Fruit fly (Drosophila melanogaster) Kc167 (cell line): ENCODE results near the gene Nep4.

Experiments used
- Myc ChIP-seq: fragments of >200 bp; optimal IDR thresholded peaks from 2 replicates; lab custom pipeline; 2017; ENCODE audit warnings: missing external identifiers
- Sin3A ChIP-seq: fragments of >200 bp; optimal IDR thresholded peaks from 2 replicates; lab custom pipeline; 2018; ENCODE audit warnings: missing external identifiers
- h ChIP-seq: fragments of >200 bp; optimal IDR thresholded peaks from 3 replicates; lab custom pipeline; 2018; ENCODE audit warnings: missing external identifiers
- insv ChIP-seq: fragments of >200 bp; optimal IDR thresholded peaks from 3 replicates; lab custom pipeline; 2018; ENCODE audit warnings: missing external identifiers
- psq ChIP-seq: fragments of >200 bp; optimal IDR thresholded peaks from 2 replicates; lab custom pipeline; 2017; ENCODE audit warnings: missing external identifiers
- ttk ChIP-seq: sonication (Bioruptor generic); optimal IDR thresholded peaks from 2 replicates; lab custom pipeline; 2017; ENCODE audit warnings: missing external identifiers

DNA sequence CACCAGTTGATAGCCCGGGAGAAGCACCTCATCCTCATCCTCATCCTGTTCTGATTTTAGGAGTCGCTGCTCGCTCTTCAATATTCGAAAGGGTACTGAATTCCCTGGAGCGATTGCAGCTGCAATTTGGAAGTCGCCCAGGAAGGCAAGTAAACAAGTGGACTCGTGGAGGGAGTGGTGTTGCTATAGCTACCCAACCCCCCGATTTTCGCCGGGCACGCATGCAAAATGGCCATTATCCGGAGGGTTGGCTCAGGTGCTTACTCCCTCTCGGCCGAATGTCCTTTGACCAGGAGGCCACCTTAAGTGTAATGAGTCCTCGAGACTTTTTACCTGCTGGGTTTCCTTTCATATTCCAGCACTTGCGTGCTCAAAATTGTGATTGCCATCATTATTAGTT, 42.9 kb downstream of the Nep4 start, which contains the start of gene CG15923:
- TF ChIP-seq insv (lab: Kevin White, UChicago), result no peak
- TF ChIP-seq h (lab: Kevin White, UChicago), result no peak
- TF ChIP-seq ttk, result no peak
- TF ChIP-seq Myc (lab: Kevin White, UChicago), result no peak
- TF ChIP-seq Sin3A, result no peak
- no peak for TF ChIP-seq psq (lab: Kevin White, UChicago)
